Worm (Caenorhabditis elegans) whole organism, mixed stage, embryonic: ENCODE data around the gene gpx-2.

Experiments used
- lin-13 ChIP-seq: fragments of 150-350 bp; optimal IDR thresholded peaks from 2 replicates; lab custom pipeline; 2014; ENCODE audit warnings: missing biosample characterization, missing genetic modification characterization
- lsy-2 ChIP-seq: fragments of 150-350 bp; optimal IDR thresholded peaks from 2 replicates; lab custom pipeline; 2014; ENCODE audit warnings: missing biosample characterization, missing genetic modification characterization
- nhr-12 ChIP-seq: fragments of 150-350 bp; optimal IDR thresholded peaks from 2 replicates; lab custom pipeline; 2014; ENCODE audit warnings: missing biosample characterization, missing genetic modification characterization
- pha-4 ChIP-seq: fragments of 150-350 bp; optimal IDR thresholded peaks from 2 replicates; lab custom pipeline; 2018; ENCODE audit warnings: missing biosample characterization, missing genetic modification reagents, missing genetic modification characterization
- snpc-4 ChIP-seq: fragments of 150-350 bp; optimal IDR thresholded peaks from 2 replicates; lab custom pipeline; 2014; ENCODE audit warnings: missing biosample characterization, missing genetic modification characterization
- ztf-11 ChIP-seq: fragments of 150-350 bp; optimal IDR thresholded peaks from 2 replicates; lab custom pipeline; 2014; ENCODE audit warnings: missing biosample characterization, missing genetic modification characterization

- TF ChIP-seq lsy-2 (tag; lab: Kevin White, UChicago) = no peak
- TF ChIP-seq snpc-4 (tag; lab: Kevin White, UChicago) = no peak
- no peak for TF ChIP-seq lin-13
- TF ChIP-seq pha-4 (tag; lab: Kevin White, UChicago) = no peak
- no peak for TF ChIP-seq nhr-12 (tag; lab: Kevin White, UChicago)
- TF ChIP-seq ztf-11 (tag; lab: Kevin White, UChicago) = no peak
These were observed 37.0 kb downstream of the gpx-2 start for ce11 chrII:14903611-14904010.
